Worm (Caenorhabditis elegans) whole organism, late embryonic: Measurements from ENCODE around the gene sdpn-1.

Experiments used
- F13H6.1 ChIP-seq: sonication (generic microtip); optimal IDR thresholded peaks from 2 replicates; lab custom pipeline; 2016; ENCODE audit warnings: missing genetic modification characterization, missing compliant biosample characterization
- dmd-4 ChIP-seq: sonication (generic microtip); optimal IDR thresholded peaks from 2 replicates; lab custom pipeline; 2016; ENCODE audit warnings: borderline replicate concordance, missing genetic modification characterization, missing compliant biosample characterization
- fkh-10 ChIP-seq: fragments of 150-350 bp; optimal IDR thresholded peaks from 2 replicates; lab custom pipeline; 2014; ENCODE audit warnings: missing biosample characterization, missing genetic modification reagents, missing genetic modification characterization
- fkh-6 ChIP-seq: sonication (generic microtip); optimal IDR thresholded peaks from 2 replicates; lab custom pipeline; 2016; ENCODE audit warnings: missing genetic modification characterization, missing compliant biosample characterization
- mec-3 ChIP-seq: sonication (generic microtip); optimal IDR thresholded peaks from 2 replicates; lab custom pipeline; 2016; ENCODE audit warnings: borderline replicate concordance, missing genetic modification characterization, missing compliant biosample characterization
- nhr-11 ChIP-seq: fragments of 150-350 bp; optimal IDR thresholded peaks from 2 replicates; lab custom pipeline; 2014; ENCODE audit warnings: missing biosample characterization, missing genetic modification characterization
- pha-4 ChIP-seq: fragments of 150-350 bp; optimal IDR thresholded peaks from 2 replicates; lab custom pipeline; 2018; ENCODE audit warnings: missing biosample characterization, missing genetic modification reagents, missing genetic modification characterization
- sox-2 ChIP-seq: fragments of 200-800 bp; sonication (Bioruptor generic); IDR thresholded peaks from 2 replicates; pipeline ENCODE4 v1.3.6; 2022; ENCODE audit warnings: missing genetic modification reagents, missing genetic modification characterization, missing compliant biosample characterization

DNA sequence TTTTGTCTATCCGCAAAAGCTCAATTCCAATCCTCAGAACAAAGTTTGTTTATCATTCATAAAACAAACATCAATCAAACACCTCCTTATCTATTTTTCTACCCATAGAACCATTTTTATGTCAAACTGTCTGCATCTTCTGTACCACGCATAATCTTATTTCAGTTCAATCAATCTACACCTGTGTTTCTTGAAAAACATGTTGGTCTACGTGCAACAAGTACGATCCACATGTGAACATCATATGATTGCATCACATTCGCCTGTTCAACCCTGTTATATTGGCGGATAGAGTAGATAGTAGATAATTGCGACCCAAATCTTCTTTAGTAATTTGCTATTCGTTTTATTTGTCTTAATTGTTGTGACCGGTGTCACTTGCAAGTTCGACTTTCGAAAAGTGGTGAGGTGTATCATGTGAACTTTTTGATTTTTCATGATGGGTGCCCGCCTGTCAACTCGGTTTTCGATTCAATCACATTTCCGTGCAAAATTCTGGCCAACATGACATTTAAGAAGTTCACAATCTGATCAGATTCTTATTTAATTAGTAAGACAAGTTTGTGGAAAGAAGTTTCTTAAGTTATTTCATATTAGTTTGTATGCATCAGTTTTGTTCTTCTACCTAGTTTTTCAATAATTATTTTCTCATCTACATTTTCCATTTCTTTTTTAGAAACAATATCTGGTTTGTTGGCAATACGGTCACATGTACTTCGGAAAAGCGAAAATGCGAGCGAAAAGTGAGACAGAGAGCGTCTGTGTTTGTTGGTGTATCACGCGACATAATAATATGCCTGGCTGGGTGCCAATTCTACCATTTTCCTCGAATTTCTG, 45.6 kb downstream of the sdpn-1 start:
- TF ChIP-seq fkh-6 (tag; lab: Kevin White, UChicago) (no peak), fkh-10 (GFP tag; lab: Kevin White, UChicago) (no peak), pha-4 (tag; lab: Kevin White, UChicago) (no peak), dmd-4 (tag; lab: Kevin White, UChicago) (no peak), sox-2 (no peak), F13H6.1 (tag; lab: Kevin White, UChicago) (no peak), mec-3 (tag; lab: Kevin White, UChicago) (no peak), nhr-11 (tag; lab: Kevin White, UChicago) (no peak)
